Worm (Caenorhabditis elegans) whole organism, young adult: ENCODE results near the gene ceh-38.

ENCODE experiments used
- ZK185.1 ChIP-seq: sonication (generic microtip); optimal IDR thresholded peaks from 2 replicates; lab custom pipeline; 2016; ENCODE audit warnings: mild to moderate bottlenecking, missing genetic modification characterization, missing compliant biosample characterization; ENCODE audit not compliant: poor library complexity, severe bottlenecking
- ama-1 ChIP-seq, 3 experiments: fragments of 150-350 bp in 1 of 3; sonication (generic microtip) in 2 of 3; optimal IDR thresholded peaks; 2 replicates each; lab custom pipeline; 2014 to 2018; ENCODE audit warnings: missing biosample characterization in 2 of 3, missing genetic modification characterization in 2 of 3, missing genetic modification reagents in 2 of 3
- aptf-3 ChIP-seq: fragments of 200-800 bp; sonication (Bioruptor generic); IDR thresholded peaks from 2 replicates; pipeline ENCODE4 v1.3.6; 2022; ENCODE audit warnings: missing genetic modification characterization, missing compliant biosample characterization
- cebp-1 ChIP-seq, 2 experiments: fragments of 200-800 bp in 1 of 2; sonication (Bioruptor generic) in 1 of 2; sonication (generic microtip) in 1 of 2; IDR thresholded peaks in 1 of 2; optimal IDR thresholded peaks in 1 of 2; 2 replicates each; pipeline versions ENCODE4 v1.3.6 to Lab custom; 2017 to 2022; ENCODE audit warnings: missing compliant biosample characterization in 2 of 2, missing genetic modification characterization in 2 of 2, mild to moderate bottlenecking in 1 of 2, missing genetic modification reagents in 1 of 2, moderate library complexity in 1 of 2
- ceh-91 ChIP-seq: fragments of 200-800 bp; sonication (Bioruptor generic); IDR thresholded peaks from 2 replicates; pipeline ENCODE4 v1.3.6; 2022; ENCODE audit warnings: missing genetic modification reagents, missing genetic modification characterization, missing compliant biosample characterization
- dox-1 ChIP-seq: fragments of 200-800 bp; sonication (Bioruptor generic); IDR thresholded peaks from 2 replicates; pipeline ENCODE4 v1.3.6; 2022; ENCODE audit warnings: missing genetic modification reagents, missing genetic modification characterization, missing compliant biosample characterization
- snpc-4 ChIP-seq, 5 experiments: fragments of 150-350 bp in 1 of 5; sonication (generic microtip) in 4 of 5; optimal IDR thresholded peaks; 2 replicates each; lab custom pipeline; 2014 to 2018; ENCODE audit warnings: missing genetic modification characterization in 5 of 5, missing biosample characterization in 3 of 5, antibody characterized with exemption in 2 of 5, mild to moderate bottlenecking in 2 of 5, missing compliant biosample characterization in 2 of 5, missing genotype in 2 of 5, moderate library complexity in 2 of 5, missing genetic modification reagents in 1 of 5
- unc-62 ChIP-seq: fragments of 150-350 bp; optimal IDR thresholded peaks from 2 replicates; lab custom pipeline; 2014; ENCODE audit warnings: missing biosample characterization, missing genetic modification reagents, missing genetic modification characterization

ce11 chrII:6901795-6902194 is 49.5 kb upstream of the ceh-38 start, which contains the start of gene psmd-9:
- TF ChIP-seq cebp-1 (GFP tag; IDR thresholded peaks at IDR 0.05; lab: Robert Waterston, UW) (no peak), cebp-1 (tag; optimal IDR thresholded peaks at IDR 0.05; lab: Kevin White, UChicago) (no peak), ceh-91 (GFP tag; lab: Robert Waterston, UW) (no peak), ZK185.1 (tag; lab: Kevin White, UChicago) (no peak), snpc-4 (GFP tag; optimal IDR thresholded peaks at IDR 0.05; lab: Kevin White, UChicago) (no peak), snpc-4 (tag; optimal IDR thresholded peaks at IDR 0.05; lab: Kevin White, UChicago) (no peak), ama-1 (optimal IDR thresholded peaks at IDR 0.05; lab: Kevin White, UChicago) (no peak), ama-1 (GFP tag; optimal IDR thresholded peaks at IDR 0.05; lab: Kevin White, UChicago) (no peak), dox-1 (GFP tag; lab: Robert Waterston, UW) (no peak), aptf-3 (GFP tag; lab: Robert Waterston, UW) (no peak), unc-62 (no peak)
